Worm (Caenorhabditis elegans): ENCODE measurements around the gene F44E7.5.

DNA sequence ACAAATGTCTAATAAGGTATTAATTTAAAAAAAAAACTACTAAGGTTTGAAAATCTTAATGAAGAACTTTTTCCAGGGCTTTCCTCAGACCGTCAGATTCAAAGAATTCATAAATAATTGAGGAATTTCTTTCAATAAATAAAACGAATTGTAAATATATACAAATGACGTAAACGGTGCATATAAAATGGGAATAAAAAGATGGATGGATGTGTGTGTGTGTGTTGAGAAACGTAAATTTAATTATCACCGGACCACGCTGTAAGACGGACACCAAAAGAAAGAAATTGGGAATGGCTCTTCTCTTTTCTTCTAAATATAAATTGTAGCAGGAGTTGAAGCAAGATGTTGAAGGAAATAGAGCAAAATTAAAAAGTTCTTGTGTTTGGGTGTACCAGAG lies 34.5 kb downstream of the F44E7.5 start:
- TF ChIP-seq him-1 (tag; optimal IDR thresholded peaks at IDR 0.05) (no peak), W03F9.2 (tag; optimal IDR thresholded peaks at IDR 0.05) (no peak)
